Fruit fly (Drosophila melanogaster) whole organism, embryonic: Measurements from ENCODE around the gene CG34180.

Experiments
- Asciz ChIP-seq: fragments of 200-800 bp; sonication (Bioruptor generic); optimal IDR thresholded peaks from 2 replicates; lab custom pipeline; 2017; ENCODE audit warnings: missing biosample characterization, mild to moderate bottlenecking, missing genetic modification characterization, missing genetic modification reagents
- BEAF-32 ChIP-seq: fragments of 200-800 bp; sonication (Bioruptor generic); optimal IDR thresholded peaks from 3 replicates; lab custom pipeline; 2017; ENCODE audit warnings: missing biosample characterization, missing genetic modification characterization, mild to moderate bottlenecking, moderate library complexity, missing genetic modification reagents
- CG10321 ChIP-seq: fragments of 200-800 bp; sonication (Bioruptor generic); IDR thresholded peaks from 2 replicates; pipeline ENCODE4 v1.3.6; 2022; ENCODE audit warnings: missing biosample characterization, missing genetic modification characterization
- CG10543 ChIP-seq: fragments of 200-800 bp; sonication (Bioruptor generic); optimal IDR thresholded peaks from 3 replicates; lab custom pipeline; 2017; ENCODE audit warnings: missing biosample characterization, mild to moderate bottlenecking, missing genetic modification characterization, moderate library complexity
- CG11695 ChIP-seq: fragments of 200-800 bp; sonication (Bioruptor generic); IDR thresholded peaks from 3 replicates; pipeline ENCODE4 v1.3.6; 2022; ENCODE audit warnings: missing biosample characterization, missing genetic modification characterization
- CG12219 ChIP-seq: fragments of 200-800 bp; sonication (Bioruptor generic); optimal IDR thresholded peaks from 3 replicates; lab custom pipeline; 2018; ENCODE audit warnings: missing biosample characterization, mild to moderate bottlenecking, missing genetic modification characterization
- CG14667 ChIP-seq: fragments of 200-800 bp; sonication (Bioruptor generic); IDR thresholded peaks from 2 replicates; pipeline ENCODE4 v1.3.6; 2022; ENCODE audit warnings: missing biosample characterization, missing genetic modification characterization
- CG15011 ChIP-seq: fragments of 200-800 bp; sonication (Bioruptor generic); optimal IDR thresholded peaks from 3 replicates; lab custom pipeline; 2018; ENCODE audit warnings: missing biosample characterization, mild to moderate bottlenecking, missing genetic modification characterization
- CG17612 ChIP-seq: fragments of 200-800 bp; sonication (Bioruptor generic); IDR thresholded peaks from 2 replicates; pipeline ENCODE4 v1.3.6; 2022; ENCODE audit warnings: missing biosample characterization, missing genetic modification characterization
- CG18619 ChIP-seq: fragments of 200-800 bp; sonication (Bioruptor generic); optimal IDR thresholded peaks from 3 replicates; lab custom pipeline; 2017; ENCODE audit warnings: missing biosample characterization, mild to moderate bottlenecking, missing genetic modification characterization
- CG30020 ChIP-seq: fragments of 200-800 bp; optimal IDR thresholded peaks from 2 replicates; lab custom pipeline; 2019; ENCODE audit warnings: missing biosample characterization, mild to moderate bottlenecking, missing genetic modification characterization, moderate library complexity
- CG31365 ChIP-seq: fragments of 200-800 bp; sonication (Bioruptor generic); optimal IDR thresholded peaks from 2 replicates; lab custom pipeline; 2018; ENCODE audit warnings: missing biosample characterization, mild to moderate bottlenecking, missing genetic modification characterization
- CG33213 ChIP-seq: fragments of 200-800 bp; sonication (Bioruptor generic); optimal IDR thresholded peaks from 3 replicates; lab custom pipeline; 2016; ENCODE audit warnings: missing biosample characterization, missing genetic modification characterization
- CG4328 ChIP-seq: fragments of 200-800 bp; sonication (Bioruptor generic); optimal IDR thresholded peaks from 3 replicates; lab custom pipeline; 2017; ENCODE audit warnings: missing biosample characterization, missing genetic modification reagents, missing genetic modification characterization
- CG6765 ChIP-seq: fragments of 200-800 bp; sonication (Bioruptor generic); optimal IDR thresholded peaks from 3 replicates; lab custom pipeline; 2017; ENCODE audit warnings: missing biosample characterization, mild to moderate bottlenecking, missing genetic modification characterization
- CG7745 ChIP-seq: fragments of 200-800 bp; sonication (Bioruptor generic); optimal IDR thresholded peaks from 2 replicates; lab custom pipeline; 2018; ENCODE audit warnings: missing biosample characterization, mild to moderate bottlenecking, missing genetic modification characterization, moderate library complexity
- CG7839 ChIP-seq: fragments of 200-800 bp; sonication (Bioruptor generic); optimal IDR thresholded peaks from 3 replicates; lab custom pipeline; 2018; ENCODE audit warnings: missing biosample characterization, mild to moderate bottlenecking, missing genetic modification characterization, moderate library complexity
- CG8089 ChIP-seq: fragments of 200-800 bp; sonication (Bioruptor generic); optimal IDR thresholded peaks from 3 replicates; lab custom pipeline; 2016; ENCODE audit warnings: missing biosample characterization, missing genetic modification characterization
- CG8388 ChIP-seq: fragments of 200-800 bp; sonication (Bioruptor generic); optimal IDR thresholded peaks from 2 replicates; lab custom pipeline; 2019; ENCODE audit warnings: missing biosample characterization, mild to moderate bottlenecking, missing genetic modification characterization, moderate library complexity
- CG9215 ChIP-seq: fragments of 200-800 bp; sonication (Bioruptor generic); IDR thresholded peaks from 2 replicates; pipeline ENCODE4 v1.3.6; 2022; ENCODE audit warnings: missing biosample characterization, missing genetic modification characterization
- CG9876 ChIP-seq: fragments of 200-800 bp; sonication (Bioruptor generic); optimal IDR thresholded peaks from 2 replicates; lab custom pipeline; 2016; ENCODE audit warnings: missing biosample characterization, missing genetic modification characterization
- CHES-1-like ChIP-seq: fragments of 200-800 bp; sonication (Bioruptor generic); optimal IDR thresholded peaks from 2 replicates; lab custom pipeline; 2016; ENCODE audit warnings: missing biosample characterization, missing genetic modification characterization
- CkIIα-i1 ChIP-seq: fragments of 200-800 bp; sonication (Bioruptor generic); IDR thresholded peaks from 2 replicates; pipeline ENCODE4 v1.3.6; 2022; ENCODE audit warnings: missing biosample characterization, missing genetic modification characterization
- Dad ChIP-seq: fragments of 200-800 bp; sonication (Bioruptor generic); optimal IDR thresholded peaks from 3 replicates; lab custom pipeline; 2016; ENCODE audit warnings: missing biosample characterization, missing genetic modification characterization
- Ets97D ChIP-seq: fragments of 200-800 bp; sonication (Bioruptor generic); optimal IDR thresholded peaks from 3 replicates; lab custom pipeline; 2016; ENCODE audit warnings: missing biosample characterization, missing genetic modification characterization
- Hr51 ChIP-seq, 2 experiments: fragments of 200-800 bp; sonication (Bioruptor generic); optimal IDR thresholded peaks; 2 replicates in 1 of 2; 3 replicates in 1 of 2; lab custom pipeline; 2016 to 2018; ENCODE audit warnings: missing biosample characterization in 2 of 2, missing genetic modification characterization in 2 of 2, mild to moderate bottlenecking in 1 of 2, moderate library complexity in 1 of 2
- Mad ChIP-seq: fragments of 200-800 bp; sonication (Bioruptor generic); optimal IDR thresholded peaks from 2 replicates; lab custom pipeline; 2016; ENCODE audit warnings: missing biosample characterization, missing genetic modification characterization
- Med ChIP-seq: fragments of 200-800 bp; sonication (Bioruptor generic); peaks from one replicate; lab custom pipeline; 2016; ENCODE audit warnings: missing biosample characterization, missing genetic modification characterization, mild to moderate bottlenecking, inconsistent platforms, moderate library complexity
- Mes4 ChIP-seq: fragments of 200-800 bp; sonication (Bioruptor generic); optimal IDR thresholded peaks from 2 replicates; lab custom pipeline; 2016; ENCODE audit warnings: missing biosample characterization, missing genetic modification characterization
- Neu2 ChIP-seq: fragments of 200-800 bp; sonication (Bioruptor generic); optimal IDR thresholded peaks from 3 replicates; lab custom pipeline; 2016; ENCODE audit warnings: missing biosample characterization, missing genetic modification characterization, borderline replicate concordance
- Pdp1 ChIP-seq, 2 experiments: fragments of 200-800 bp; sonication (Bioruptor generic); optimal IDR thresholded peaks; 3 replicates each; lab custom pipeline; 2016; ENCODE audit warnings: missing biosample characterization in 2 of 2, missing genetic modification characterization in 2 of 2, mild to moderate bottlenecking in 1 of 2, moderate library complexity in 1 of 2
- Poxn ChIP-seq: fragments of 200-800 bp; sonication (Bioruptor generic); IDR thresholded peaks from 2 replicates; pipeline ENCODE4 v1.3.6; 2022; ENCODE audit warnings: missing biosample characterization, missing genetic modification characterization
- Rx ChIP-seq: fragments of 200-800 bp; sonication (Bioruptor generic); IDR thresholded peaks from 2 replicates; pipeline ENCODE4 v1.3.6; 2022; ENCODE audit warnings: missing biosample characterization, missing genetic modification characterization
- Sox102F ChIP-seq: fragments of 200-800 bp; sonication (Bioruptor generic); optimal IDR thresholded peaks from 2 replicates; lab custom pipeline; 2018; ENCODE audit warnings: missing biosample characterization, mild to moderate bottlenecking, missing genetic modification characterization, moderate library complexity
- Usf ChIP-seq: fragments of 200-800 bp; sonication (Bioruptor generic); optimal IDR thresholded peaks from 2 replicates; lab custom pipeline; 2017; ENCODE audit warnings: missing genotype, missing biosample characterization, missing genetic modification characterization
- Xrp1 ChIP-seq: fragments of 200-800 bp; sonication (Bioruptor generic); IDR thresholded peaks from 2 replicates; pipeline ENCODE4 v1.3.6; 2022; ENCODE audit warnings: missing biosample characterization, missing genetic modification characterization
- bbx ChIP-seq: fragments of 200-800 bp; sonication (Bioruptor generic); IDR thresholded peaks from 2 replicates; pipeline ENCODE4 v1.3.6; 2022; ENCODE audit warnings: missing biosample characterization, missing genetic modification characterization; ENCODE audit not compliant: partially characterized antibody
- cas ChIP-seq: fragments of 200-800 bp; sonication (Bioruptor generic); IDR thresholded peaks from 2 replicates; pipeline ENCODE4 v1.3.6; 2022; ENCODE audit warnings: missing biosample characterization, missing genetic modification characterization
- disco-r ChIP-seq: fragments of 200-800 bp; sonication (Bioruptor generic); optimal IDR thresholded peaks from 2 replicates; lab custom pipeline; 2016; ENCODE audit warnings: missing biosample characterization, missing genetic modification characterization
- gro ChIP-seq: fragments of 200-800 bp; sonication (Bioruptor generic); optimal IDR thresholded peaks from 2 replicates; lab custom pipeline; 2016; ENCODE audit warnings: missing biosample characterization, missing genetic modification characterization
- h ChIP-seq: fragments of >200 bp; optimal IDR thresholded peaks from 2 replicates; lab custom pipeline; 2017
- luna ChIP-seq: fragments of 200-800 bp; sonication (Bioruptor generic); optimal IDR thresholded peaks from 2 replicates; lab custom pipeline; 2016; ENCODE audit warnings: missing biosample characterization, missing genetic modification characterization
- maf-S ChIP-seq: fragments of 200-800 bp; sonication (Bioruptor generic); optimal IDR thresholded peaks from 2 replicates; lab custom pipeline; 2016; ENCODE audit warnings: missing biosample characterization, missing genetic modification characterization
- nom ChIP-seq: fragments of 200-800 bp; sonication (Bioruptor generic); optimal IDR thresholded peaks from 2 replicates; lab custom pipeline; 2017; ENCODE audit warnings: missing biosample characterization, missing genetic modification characterization, mild to moderate bottlenecking, moderate library complexity, missing genetic modification reagents
- sima ChIP-seq: fragments of 200-800 bp; sonication (Bioruptor generic); optimal IDR thresholded peaks from 2 replicates; lab custom pipeline; 2016; ENCODE audit warnings: missing biosample characterization, missing genetic modification characterization
- vnd ChIP-seq: fragments of 200-800 bp; sonication (Bioruptor generic); IDR thresholded peaks from 3 replicates; pipeline ENCODE4 v1.3.6; 2022; ENCODE audit warnings: missing biosample characterization, missing genetic modification characterization; ENCODE audit not compliant: partially characterized antibody
- vvl ChIP-seq: fragments of 200-800 bp; sonication (Bioruptor generic); IDR thresholded peaks from 2 replicates; pipeline ENCODE4 v1.3.6; 2022; ENCODE audit warnings: missing biosample characterization, missing genetic modification characterization
- zen ChIP-seq: fragments of 200-800 bp; sonication (Bioruptor generic); optimal IDR thresholded peaks from 3 replicates; lab custom pipeline; 2018; ENCODE audit warnings: missing biosample characterization, mild to moderate bottlenecking, missing genetic modification characterization, moderate library complexity
- zfh1 ChIP-seq: fragments of 200-800 bp; sonication (Bioruptor generic); IDR thresholded peaks from 3 replicates; pipeline ENCODE4 v1.3.6; 2022; ENCODE audit warnings: missing biosample characterization, missing genetic modification characterization

The CG34180 gene

DNA sequence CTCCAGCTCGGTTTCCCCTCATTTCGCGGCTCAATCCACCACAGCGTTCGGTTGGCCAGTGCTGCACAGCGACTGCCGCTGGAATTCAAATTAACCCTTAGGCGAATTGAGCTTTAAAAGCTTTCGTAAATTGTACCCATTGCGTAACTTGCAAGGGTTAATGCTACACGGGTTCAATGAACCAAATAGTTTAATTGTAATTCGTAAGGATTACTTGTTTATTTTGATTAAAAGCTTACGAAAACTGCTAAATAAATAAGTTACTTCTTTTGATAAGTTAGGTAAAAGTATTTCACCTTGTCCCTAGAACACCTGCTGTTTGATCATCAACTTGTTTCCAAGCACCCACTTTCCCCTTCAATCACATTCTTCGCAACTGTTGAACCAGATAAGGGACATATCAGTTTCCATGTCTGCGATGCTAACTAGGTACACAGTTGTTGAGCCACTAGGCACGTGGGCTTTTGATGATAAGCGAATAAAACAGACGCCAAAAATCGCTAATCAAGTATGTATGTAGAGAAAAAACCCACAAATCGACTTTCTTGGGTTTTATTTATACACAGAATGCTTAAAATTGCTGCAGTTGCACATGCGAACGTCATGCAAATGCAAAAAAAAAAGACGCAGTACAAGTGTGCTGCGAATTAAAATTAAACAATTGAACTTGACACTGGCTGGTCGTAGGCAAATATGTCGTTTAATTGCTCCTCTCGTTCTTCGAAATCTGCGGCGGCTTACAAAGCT, 14.2 kb upstream of the CG34180 start, which contains the start of gene Pfas (continued):
- TF ChIP-seq CG7745 (tag; lab: Kevin White, UChicago) (no peak), cas (GFP tag; lab: Robert Waterston, UW) (no peak), CG8089 (GFP tag; lab: Kevin White, UChicago) (no peak), Neu2 (GFP tag; lab: Kevin White, UChicago) (no peak), h (lab: Kevin White, UChicago) (no peak), Pdp1 (GFP tag; optimal IDR thresholded peaks at IDR 0.05; lab: Kevin White, UChicago) (peak; percentile 32 to 100), gro (GFP tag; lab: Kevin White, UChicago) (peak; percentile 84), CG30020 (tag; lab: Kevin White, UChicago) (no peak), sima (GFP tag; lab: Kevin White, UChicago) (peak; percentile 3), CG7839 (tag; lab: Kevin White, UChicago) (peak; percentile 55), CG12219 (GFP tag; lab: Kevin White, UChicago) (no peak), CG14667 (GFP tag; lab: Robert Waterston, UW) (no peak), CG9215 (GFP tag; lab: Robert Waterston, UW) (peak; percentile 23; the same call in 1 of the 2 replicates), Mes4 (GFP tag; lab: Kevin White, UChicago) (no peak), Mad (GFP tag; lab: Kevin White, UChicago) (no peak), Usf (GFP tag; lab: Kevin White, UChicago) (no peak), Rx (GFP tag; lab: Robert Waterston, UW) (no peak), CG10543 (GFP tag; lab: Kevin White, UChicago) (peak; percentile 60), nom (GFP tag; lab: Kevin White, UChicago) (no peak), CG17612 (no peak), vnd (no peak), Sox102F (GFP tag; lab: Kevin White, UChicago) (no peak), CG8388 (GFP tag; lab: Kevin White, UChicago) (no peak), Ets97D (GFP tag; lab: Kevin White, UChicago) (peak; percentile 33), Hr51 (GFP tag; optimal IDR thresholded peaks at IDR 0.05; lab: Kevin White, UChicago) (peak in 1 of 2 experiments; percentile 11), vvl (GFP tag; lab: Robert Waterston, UW) (peak; percentile 47; the same call in 1 of the 2 replicates), bbx (GFP tag; lab: Robert Waterston, UW) (0 out of 2 replicates have a peak, but pooled peaks have one; percentile 22), Xrp1 (0 out of 2 replicates have a peak, but pooled peaks have one; percentile 53), CHES-1-like (GFP tag; lab: Kevin White, UChicago) (peak; percentile 72), CG15011 (no peak), Asciz (GFP tag; lab: Kevin White, UChicago) (no peak), BEAF-32 (GFP tag; lab: Kevin White, UChicago) (no peak), CG4328 (peak; percentile 27), Med (GFP tag; lab: Kevin White, UChicago) (peak; percentile 96), CG9876 (GFP tag; lab: Kevin White, UChicago) (no peak), CG11695 (0 out of 3 replicates have a peak, but pooled peaks have one; percentile 21), disco-r (GFP tag; lab: Kevin White, UChicago) (no peak), Dad (GFP tag; lab: Kevin White, UChicago) (peak; percentile 48), zen (tag; lab: Kevin White, UChicago) (no peak), maf-S (GFP tag; lab: Kevin White, UChicago) (peak; percentile 27), CG18619 (GFP tag; lab: Kevin White, UChicago) (peak; percentile 38), CG6765 (GFP tag; lab: Kevin White, UChicago) (peak; percentile 46), luna (GFP tag; lab: Kevin White, UChicago) (no peak), CkIIα-i1 (GFP tag; lab: Robert Waterston, UW) (no peak), CG33213 (peak; percentile 37), CG10321 (no peak), CG31365 (peak; percentile 55), Poxn (GFP tag; lab: Robert Waterston, UW) (no peak), zfh1 (peak; percentile 26; the same call in 1 of the 3 replicates)
